Worm (Caenorhabditis elegans): ENCODE results near the gene dnj-10.

The dnj-10 gene

ce11 chrIII:8628405-8628982, 2.5 kb upstream of the dnj-10 start, which contains the start of the genes polk-1 and gpr-1 (continued):
- no peak for TF ChIP-seq snpc-1.3 (tag; optimal IDR thresholded peaks at IDR 0.05; ENCODE audit: insufficient read depth)
- peak; percentile 70 for TF ChIP-seq xnd-1 (tag; optimal IDR thresholded peaks at IDR 0.05)
- peak; percentile 76 for TF ChIP-seq D2030.7 (GFP tag; IDR thresholded peaks at IDR 0.05)
- TF ChIP-seq efl-1 (GFP tag; optimal IDR thresholded peaks at IDR 0.05), result peak; percentile 89

ce11 chrIII:8636803-8637202, 5.8 kb downstream of the dnj-10 start:
- no peak for TF ChIP-seq T26A5.8 (tag; optimal IDR thresholded peaks at IDR 0.05)
- TF ChIP-seq F57A8.1 (GFP tag; optimal IDR thresholded peaks at IDR 0.05), result no peak
- no peak for TF ChIP-seq lin-54 (GFP tag; optimal IDR thresholded peaks at IDR 0.05)
- TF ChIP-seq nfyb-1 (GFP tag; IDR thresholded peaks at IDR 0.05), result no peak
- TF ChIP-seq akir-1 (GFP tag; optimal IDR thresholded peaks at IDR 0.05), result no peak
- TF ChIP-seq rpc-1 (optimal IDR thresholded peaks at IDR 0.05), result no peak
- TF ChIP-seq rpc-1 (tag; optimal IDR thresholded peaks at IDR 0.05), result no peak
- TF ChIP-seq lsy-27 (tag; optimal IDR thresholded peaks at IDR 0.05; ENCODE audit: borderline replicate concordance, insufficient read depth), result no peak
- no peak for TF ChIP-seq sea-2 (GFP tag; IDR thresholded peaks at IDR 0.05)
- no peak for TF ChIP-seq hrde-1 (tag; optimal IDR thresholded peaks at IDR 0.05; ENCODE audit: borderline replicate concordance)

ce11 chrIII:8639188-8639795, 8.3 kb downstream of the dnj-10 start, which contains the start of gene fip-1:
TSS of gene fip-1 (plus strand) at chrIII:8639745.
- peak; percentile 34; the same call in 1 of the 2 replicates for TF ChIP-seq egrh-3 (GFP tag; IDR thresholded peaks at IDR 0.05)
- TF ChIP-seq ztf-25 (GFP tag; IDR thresholded peaks at IDR 0.05), result 0 out of 2 replicates have a peak, but pooled peaks have one; percentile 62
- peak; percentile 66 for TF ChIP-seq pbrm-1 (GFP tag; IDR thresholded peaks at IDR 0.05)
- TF ChIP-seq let-607 (tag; optimal IDR thresholded peaks at IDR 0.05), result peak in 1 of 2 experiments; percentile 16
- peak; percentile 71 for TF ChIP-seq mxl-1 (tag; optimal IDR thresholded peaks at IDR 0.05)
- peak; percentile 64; the same call in 1 of the 2 replicates for TF ChIP-seq attf-6 (GFP tag; IDR thresholded peaks at IDR 0.05)
- TF ChIP-seq nhr-80 (tag; optimal IDR thresholded peaks at IDR 0.05), result peak; percentile 19
- TF ChIP-seq snpc-1.3 (tag; optimal IDR thresholded peaks at IDR 0.05; ENCODE audit: insufficient read depth), result peak; percentile 66
- TF ChIP-seq F57A8.1 (GFP tag; optimal IDR thresholded peaks at IDR 0.05), result no peak
- TF ChIP-seq athp-1 (tag; optimal IDR thresholded peaks at IDR 0.05), result peak; percentile 79
- TF ChIP-seq sdz-38 (tag; optimal IDR thresholded peaks at IDR 0.05), result no peak
- TF ChIP-seq nhr-90 (tag; optimal IDR thresholded peaks at IDR 0.05), result peak; percentile 72
- peak; percentile 52 for TF ChIP-seq nhr-27 (tag; optimal IDR thresholded peaks at IDR 0.05)
- peak in 1 of 3 experiments; percentile 45 for TF ChIP-seq lin-35 (GFP tag; optimal IDR thresholded peaks at IDR 0.05)
- peak; percentile 53 for TF ChIP-seq mes-4 (tag; optimal IDR thresholded peaks at IDR 0.05)
- TF ChIP-seq sptf-2 (GFP tag; optimal IDR thresholded peaks at IDR 0.05), result peak; percentile 3
- peak; percentile 96 for TF ChIP-seq tbp1 (GFP tag; optimal IDR thresholded peaks at IDR 0.05)
- TF ChIP-seq attf-3 (GFP tag; conservative IDR thresholded peaks at IDR 0.05), result peak; percentile 41; the same call in 1 of the 2 replicates
- TF ChIP-seq madf-6 (GFP tag; IDR thresholded peaks at IDR 0.05), result peak; percentile 68; the same call in 1 of the 2 replicates
- 0 out of 2 replicates have a peak, but pooled peaks have one; percentile 18 for TF ChIP-seq rcor-1 (GFP tag; IDR thresholded peaks at IDR 0.05)
- no peak for TF ChIP-seq let-526 (GFP tag; IDR thresholded peaks at IDR 0.05)
- TF ChIP-seq ekl-4 (GFP tag; IDR thresholded peaks at IDR 0.05), result peak; percentile 74
- peak; percentile 58 for TF ChIP-seq snpc-3.4 (tag; optimal IDR thresholded peaks at IDR 0.05)
- no peak for TF ChIP-seq nfya-1 (tag; optimal IDR thresholded peaks at IDR 0.05; ENCODE audit: borderline replicate concordance, insufficient read depth)
- peak; percentile 61 for TF ChIP-seq repo-1 (tag; optimal IDR thresholded peaks at IDR 0.05)
- no peak for TF ChIP-seq hlh-26 (GFP tag; conservative IDR thresholded peaks at IDR 0.05)
- peak; percentile 39 for TF ChIP-seq ceh-27 (GFP tag; optimal IDR thresholded peaks at IDR 0.05)
- 0 out of 2 replicates have a peak, but pooled peaks have one; percentile 70 for TF ChIP-seq aptf-3 (GFP tag; IDR thresholded peaks at IDR 0.05)
- TF ChIP-seq unc-130 (GFP tag; optimal IDR thresholded peaks at IDR 0.05), result no peak
- TF ChIP-seq ztf-18 (tag; optimal IDR thresholded peaks at IDR 0.05), result peak; percentile 68
- TF ChIP-seq ama-1 (optimal IDR thresholded peaks at IDR 0.05), result no peak
- peak in 1 of 2 experiments; percentile 87 for TF ChIP-seq ama-1 (GFP tag; optimal IDR thresholded peaks at IDR 0.05)
- TF ChIP-seq D2030.7 (GFP tag; IDR thresholded peaks at IDR 0.05), result peak; percentile 76

All from whole organism, young adult.